Fruit fly (Drosophila melanogaster): ENCODE results near the gene Vha26.

The Vha26 gene

DNA sequence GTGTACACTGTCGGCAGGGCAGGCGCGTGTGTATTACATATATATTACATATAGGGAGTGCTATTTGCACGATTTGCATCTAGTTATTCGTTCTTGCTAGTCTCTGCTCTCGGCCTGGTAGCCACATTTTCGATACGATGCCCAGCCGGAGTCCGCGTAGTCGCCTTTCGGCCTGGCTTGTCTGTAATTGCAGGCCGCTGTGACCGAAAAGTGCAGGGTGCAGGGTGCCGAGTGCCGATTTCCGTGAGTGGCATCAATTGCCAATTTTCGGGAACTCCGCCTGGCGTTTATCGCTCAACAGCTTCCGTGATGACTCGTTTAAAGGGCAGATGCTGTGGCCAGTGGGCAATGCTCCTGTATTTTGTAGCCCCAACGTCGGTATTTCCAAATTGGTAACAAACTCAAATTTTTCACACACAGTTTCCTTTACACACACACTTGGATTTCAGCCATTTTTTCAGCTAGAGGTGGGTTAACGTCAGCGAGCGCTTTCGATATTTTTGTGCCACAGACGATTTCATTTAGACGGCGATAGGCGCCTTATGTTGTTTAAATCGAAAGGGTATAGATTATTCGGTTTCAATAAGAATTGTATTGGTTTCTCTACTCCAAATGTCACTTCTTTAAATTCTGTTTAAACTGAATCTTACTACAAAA lies 3.6 kb upstream of the Vha26 start, which contains the start of gene CG2926 (continued):
- TF ChIP-seq schlank (tag; optimal IDR thresholded peaks at IDR 0.05) (no peak), CG12219 (GFP tag; optimal IDR thresholded peaks at IDR 0.05) (no peak), GATAe (GFP tag; conservative IDR thresholded peaks at IDR 0.05) (no peak), Mad (GFP tag; optimal IDR thresholded peaks at IDR 0.05) (peak; percentile 47), repo (GFP tag; optimal IDR thresholded peaks at IDR 0.05) (peak; percentile 16), chn (GFP tag; optimal IDR thresholded peaks at IDR 0.05) (no peak), D (optimal IDR thresholded peaks at IDR 0.05) (no peak), D (GFP tag; optimal IDR thresholded peaks at IDR 0.05) (no peak), fru (optimal IDR thresholded peaks at IDR 0.05) (no peak), Gsc (GFP tag; IDR thresholded peaks at IDR 0.05) (no peak), CG7987 (GFP tag; optimal IDR thresholded peaks at IDR 0.05) (no peak), HLH54F (GFP tag; optimal IDR thresholded peaks at IDR 0.05) (peak; percentile 46), gcm2 (GFP tag; optimal IDR thresholded peaks at IDR 0.05) (no peak), gce (GFP tag; IDR thresholded peaks at IDR 0.05) (no peak), CG30431 (GFP tag; optimal IDR thresholded peaks at IDR 0.05) (no peak), CG6854 (GFP tag; optimal IDR thresholded peaks at IDR 0.05) (no peak), wdn (GFP tag; IDR thresholded peaks at IDR 0.05) (0 out of 2 replicates have a peak, but pooled peaks have one; percentile 5), B-H1 (GFP tag; IDR thresholded peaks at IDR 0.05) (no peak), Myb (GFP tag; optimal IDR thresholded peaks at IDR 0.05) (peak; percentile 55), Lhr (GFP tag; optimal IDR thresholded peaks at IDR 0.05) (no peak), HLH4C (GFP tag; IDR thresholded peaks at IDR 0.05; ENCODE audit: partially characterized antibody) (peak; percentile 84), kah (GFP tag; optimal IDR thresholded peaks at IDR 0.05) (no peak), fu2 (GFP tag; optimal IDR thresholded peaks at IDR 0.05) (peak; percentile 40), CG4854 (GFP tag; optimal IDR thresholded peaks at IDR 0.05) (no peak), Hsf (GFP tag; optimal IDR thresholded peaks at IDR 0.05) (peak; percentile 47), Blimp-1 (GFP tag; optimal IDR thresholded peaks at IDR 0.05) (no peak), CG3163 (GFP tag; optimal IDR thresholded peaks at IDR 0.05) (peak; percentile 31), Bteb2 (GFP tag; optimal IDR thresholded peaks at IDR 0.05) (no peak), CG34376 (GFP tag; optimal IDR thresholded peaks at IDR 0.05) (peak; percentile 15), CG6813 (GFP tag; optimal IDR thresholded peaks at IDR 0.05) (no peak), jumu (GFP tag; optimal IDR thresholded peaks at IDR 0.05) (no peak), Rfx (GFP tag; IDR thresholded peaks at IDR 0.05) (peak; percentile 78), H15 (GFP tag; IDR thresholded peaks at IDR 0.05) (no peak; the same call in 2 of the 3 replicates), CG1233 (GFP tag; optimal IDR thresholded peaks at IDR 0.05) (peak; percentile 33), twi (tag; optimal IDR thresholded peaks at IDR 0.05) (no peak), Antp (GFP tag; optimal IDR thresholded peaks at IDR 0.05) (peak; percentile 16), ac (GFP tag; optimal IDR thresholded peaks at IDR 0.05) (no peak), CG9932 (GFP tag; IDR thresholded peaks at IDR 0.05) (peak; percentile 79), ftz-f1 (GFP tag; optimal IDR thresholded peaks at IDR 0.05) (no peak), CG4424 (GFP tag; optimal IDR thresholded peaks at IDR 0.05) (no peak), CG14050 (GFP tag; IDR thresholded peaks at IDR 0.05) (no peak), CG30403 (GFP tag; optimal IDR thresholded peaks at IDR 0.05) (no peak), pnt (GFP tag; optimal IDR thresholded peaks at IDR 0.05) (peak; percentile 33), ATbp (GFP tag; optimal IDR thresholded peaks at IDR 0.05) (no peak), ato (GFP tag; IDR thresholded peaks at IDR 0.05; ENCODE audit: partially characterized antibody) (peak; percentile 91), CG8089 (GFP tag; optimal IDR thresholded peaks at IDR 0.05) (no peak), Lim3 (GFP tag; IDR thresholded peaks at IDR 0.05) (no peak), CG8359 (GFP tag; optimal IDR thresholded peaks at IDR 0.05; ENCODE audit: borderline replicate concordance) (no peak), NfI (GFP tag; optimal IDR thresholded peaks at IDR 0.05) (no peak), Hand (GFP tag; optimal IDR thresholded peaks at IDR 0.05) (no peak), CG11085 (GFP tag; IDR thresholded peaks at IDR 0.05) (peak; percentile 30; the same call in 1 of the 2 replicates)

Measured in whole organism, embryonic.